Fruit fly (Drosophila melanogaster) whole organism, prepupa: ENCODE data around the gene CG2157.

Experiments
- Blimp-1 ChIP-seq: fragments of 200-800 bp; sonication (Bioruptor generic); optimal IDR thresholded peaks from 3 replicates; lab custom pipeline; 2017; ENCODE audit warnings: missing biosample characterization, missing genetic modification characterization, mild to moderate bottlenecking, moderate library complexity, missing genetic modification reagents
- CG16779 ChIP-seq: fragments of 200-800 bp; sonication (Bioruptor generic); optimal IDR thresholded peaks from 3 replicates; lab custom pipeline; 2017; ENCODE audit warnings: missing biosample characterization, mild to moderate bottlenecking, missing genetic modification characterization
- CG6276 ChIP-seq: fragments of 200-800 bp; sonication (Bioruptor generic); optimal IDR thresholded peaks from 2 replicates; lab custom pipeline; 2017; ENCODE audit warnings: missing biosample characterization, mild to moderate bottlenecking, missing genetic modification characterization
- Ets21C ChIP-seq: fragments of 200-800 bp; sonication (Bioruptor generic); optimal IDR thresholded peaks from 3 replicates; lab custom pipeline; 2016; ENCODE audit warnings: missing biosample characterization, missing genetic modification characterization
- cyc ChIP-seq: fragments of 200-800 bp; sonication (Bioruptor generic); optimal IDR thresholded peaks from 3 replicates; lab custom pipeline; 2016; ENCODE audit warnings: missing biosample characterization, missing genetic modification characterization
- net ChIP-seq: fragments of 200-800 bp; sonication (Bioruptor generic); optimal IDR thresholded peaks from 3 replicates; lab custom pipeline; 2016; ENCODE audit warnings: missing biosample characterization, missing genetic modification characterization

dm6 chrX:10883740-10884139, 14.7 kb downstream of the CG2157 start:
- TF ChIP-seq Blimp-1 (GFP tag; lab: Kevin White, UChicago) (no peak), net (no peak), Ets21C (GFP tag; lab: Kevin White, UChicago) (no peak), CG6276 (no peak), cyc (GFP tag; lab: Kevin White, UChicago) (no peak), CG16779 (tag; lab: Kevin White, UChicago) (no peak)
